Worm (Caenorhabditis elegans): ENCODE data around the gene F20D6.12.

DNA sequence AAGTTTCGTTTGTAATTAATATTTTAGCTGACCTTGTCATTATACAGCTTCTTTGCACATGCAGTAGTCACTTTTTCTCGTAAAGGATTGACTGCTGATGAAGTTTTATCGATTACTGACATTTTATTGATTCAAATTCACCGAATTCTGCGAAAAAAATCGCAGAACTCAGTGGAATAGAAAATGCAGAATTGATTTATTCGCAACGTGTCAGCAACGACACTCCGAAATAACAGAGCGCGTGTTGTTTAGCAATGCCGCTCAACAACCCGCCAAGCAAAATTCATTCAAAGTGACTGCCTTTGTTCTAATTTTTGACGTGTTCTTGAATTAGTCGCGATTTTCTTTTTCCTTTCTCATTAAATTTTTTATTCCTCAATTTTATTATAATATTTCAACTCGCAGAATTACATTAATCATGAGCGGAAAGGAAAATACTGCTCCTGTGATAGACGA lies 31.2 kb upstream of the F20D6.12 start, which contains the start of the genes cogc-6 and air-1:
- TF ChIP-seq hnd-1 (tag; optimal IDR thresholded peaks at IDR 0.05): no peak
- TF ChIP-seq aly-1 (tag; optimal IDR thresholded peaks at IDR 0.05): no peak
- no peak for TF ChIP-seq ama-1 (optimal IDR thresholded peaks at IDR 0.05)
- no peak for TF ChIP-seq F13C5.2 (tag; optimal IDR thresholded peaks at IDR 0.05)
- no peak for TF ChIP-seq tbx-11 (GFP tag; IDR thresholded peaks at IDR 0.05)
- no peak for TF ChIP-seq flt-1 (GFP tag; IDR thresholded peaks at IDR 0.05)
- no peak for TF ChIP-seq hmg-4 (GFP tag; optimal IDR thresholded peaks at IDR 0.05)
- no peak for TF ChIP-seq ceh-36 (tag; optimal IDR thresholded peaks at IDR 0.05)
- TF ChIP-seq B0310.2 (tag; optimal IDR thresholded peaks at IDR 0.05): no peak
- no peak for TF ChIP-seq scrt-1 (GFP tag; IDR thresholded peaks at IDR 0.05)
- no peak for TF ChIP-seq pes-1 (GFP tag; IDR thresholded peaks at IDR 0.05)
- TF ChIP-seq tbx-37 (GFP tag; conservative IDR thresholded peaks at IDR 0.05): no peak
- no peak for TF ChIP-seq ceh-13 (GFP tag; optimal IDR thresholded peaks at IDR 0.05)
